Worm (Caenorhabditis elegans) whole organism, mixed stage, embryonic: ENCODE measurements around the gene nspg-11.

Experiments
- elt-1 ChIP-seq: sonication (generic microtip); optimal IDR thresholded peaks from 2 replicates; lab custom pipeline; 2017; ENCODE audit warnings: missing genetic modification characterization, mild to moderate bottlenecking, missing compliant biosample characterization, antibody characterized with exemption, moderate library complexity, borderline replicate concordance; ENCODE audit not compliant: insufficient read depth
- lin-13 ChIP-seq: fragments of 150-350 bp; optimal IDR thresholded peaks from 2 replicates; lab custom pipeline; 2014; ENCODE audit warnings: missing biosample characterization, missing genetic modification characterization
- mep-1 ChIP-seq: fragments of 150-350 bp; optimal IDR thresholded peaks from 2 replicates; lab custom pipeline; 2017; ENCODE audit warnings: missing biosample characterization, missing genetic modification reagents, missing genetic modification characterization, inconsistent platforms
- nhr-12 ChIP-seq: fragments of 150-350 bp; optimal IDR thresholded peaks from 2 replicates; lab custom pipeline; 2014; ENCODE audit warnings: missing biosample characterization, missing genetic modification characterization
- nhr-76 ChIP-seq: sonication (generic microtip); optimal IDR thresholded peaks from 2 replicates; lab custom pipeline; 2017; ENCODE audit warnings: missing biosample characterization, missing genetic modification characterization
- unc-39 ChIP-seq: fragments of 150-350 bp; optimal IDR thresholded peaks from 2 replicates; lab custom pipeline; 2014; ENCODE audit warnings: missing biosample characterization, missing genetic modification characterization
- unc-62 ChIP-seq: fragments of 150-350 bp; optimal IDR thresholded peaks from 2 replicates; lab custom pipeline; 2014; ENCODE audit warnings: missing biosample characterization, missing genetic modification reagents, missing genetic modification characterization

DNA sequence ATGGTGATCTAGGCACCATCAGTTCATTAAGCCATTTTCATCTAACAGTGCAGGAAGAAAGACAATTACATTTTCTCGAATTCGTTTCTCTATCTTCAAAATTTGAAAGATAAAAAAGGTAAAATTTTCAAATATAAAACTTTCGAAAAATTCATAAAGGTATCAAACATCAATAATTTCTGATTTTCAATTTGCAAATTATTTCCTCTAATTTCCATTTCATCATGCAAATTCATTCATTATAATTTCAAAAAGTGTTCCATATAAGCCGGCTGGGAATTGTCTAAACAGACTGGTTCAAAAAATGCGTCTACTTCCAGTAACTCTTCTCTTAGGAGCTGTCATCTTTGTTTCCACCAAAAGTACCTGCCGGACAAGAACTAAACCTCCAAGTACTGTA lies 3.8 kb upstream of the nspg-11 start, which contains the start of gene clec-183:
- TF ChIP-seq elt-1 (tag; lab: Kevin White, UChicago): no peak
- TF ChIP-seq unc-39 (tag; lab: Kevin White, UChicago): no peak
- no peak for TF ChIP-seq unc-62 (GFP tag; lab: Kevin White, UChicago)
- TF ChIP-seq lin-13 (tag; lab: Kevin White, UChicago): no peak
- TF ChIP-seq nhr-76 (tag; lab: Kevin White, UChicago): no peak
- TF ChIP-seq mep-1 (tag; lab: Kevin White, UChicago): no peak
- TF ChIP-seq nhr-12 (tag; lab: Kevin White, UChicago): no peak
